Fruit fly (Drosophila melanogaster): ENCODE results near the gene CG9777.

DNA sequence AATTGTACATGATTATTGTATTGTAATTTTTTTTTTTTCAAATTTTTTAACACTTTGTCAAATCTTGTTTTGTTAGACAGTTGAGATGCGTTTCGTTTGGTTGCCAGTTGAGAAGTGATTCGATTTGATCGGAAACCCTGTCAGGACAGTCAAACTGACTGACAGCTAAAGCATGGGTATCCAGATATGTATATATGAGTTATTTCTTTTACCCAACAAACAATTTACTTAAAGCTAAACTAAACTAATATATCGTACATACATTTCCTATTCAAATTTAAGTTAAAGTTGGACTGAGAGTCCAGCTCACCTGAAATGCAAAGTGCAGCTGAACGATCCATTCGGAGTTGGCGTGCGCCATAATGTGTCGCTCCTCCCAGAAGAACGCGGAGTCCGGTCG is at the start of gene CG9777:
- TF ChIP-seq rn (GFP tag; IDR thresholded peaks at IDR 0.05): no peak
- no peak for TF ChIP-seq Snoo (tag; optimal IDR thresholded peaks at IDR 0.05)
- TF ChIP-seq Ets98B (GFP tag; IDR thresholded peaks at IDR 0.05): no peak
- TF ChIP-seq gl (tag; optimal IDR thresholded peaks at IDR 0.05): no peak
- no peak for TF ChIP-seq D1 (tag; optimal IDR thresholded peaks at IDR 0.05)
- TF ChIP-seq EcR (GFP tag; optimal IDR thresholded peaks at IDR 0.05): no peak
- TF ChIP-seq CG34367 (tag; optimal IDR thresholded peaks at IDR 0.05): no peak
- no peak for TF ChIP-seq CG13204 (GFP tag; optimal IDR thresholded peaks at IDR 0.05)
- TF ChIP-seq CG14655 (GFP tag; optimal IDR thresholded peaks at IDR 0.05): no peak
- TF ChIP-seq CG17806 (tag; optimal IDR thresholded peaks at IDR 0.05): no peak
- TF ChIP-seq CG12605 (GFP tag; IDR thresholded peaks at IDR 0.05): no peak
- TF ChIP-seq Pif1B (GFP tag; optimal IDR thresholded peaks at IDR 0.05): no peak
- TF ChIP-seq CG32121 (GFP tag; IDR thresholded peaks at IDR 0.05): no peak
- no peak for TF ChIP-seq CG4496 (GFP tag; IDR thresholded peaks at IDR 0.05)

Data from whole organism, pupa.